Worm (Caenorhabditis elegans) whole organism, early embryonic: ENCODE results near the gene nstp-8.

Experiments used
- ama-1 ChIP-seq: fragments of 150-350 bp; optimal IDR thresholded peaks from 2 replicates; lab custom pipeline; 2014
- flt-1 ChIP-seq: fragments of 200-800 bp; sonication (Bioruptor generic); IDR thresholded peaks from 2 replicates; pipeline ENCODE4 v1.3.6; 2022; ENCODE audit warnings: missing genetic modification characterization, missing compliant biosample characterization
- hmbx-1 ChIP-seq: sonication (generic microtip); optimal IDR thresholded peaks from 2 replicates; lab custom pipeline; 2016; ENCODE audit warnings: mild to moderate bottlenecking, missing genetic modification characterization, missing compliant biosample characterization
- hmg-4 ChIP-seq: fragments of 200-800 bp; sonication (Bioruptor generic); optimal IDR thresholded peaks from 2 replicates; lab custom pipeline; 2018; ENCODE audit warnings: mild to moderate bottlenecking, missing genetic modification characterization, missing compliant biosample characterization
- sea-1 ChIP-seq: fragments of 200-800 bp; sonication (Bioruptor generic); conservative IDR thresholded peaks from 2 replicates; pipeline ENCODE4 v1.3.6; 2022; ENCODE audit warnings: missing genetic modification characterization, missing compliant biosample characterization
- tbx-37 ChIP-seq: fragments of 200-800 bp; sonication (Bioruptor generic); conservative IDR thresholded peaks from 2 replicates; pipeline ENCODE4 v1.3.6; 2022; ENCODE audit warnings: missing genetic modification reagents, missing genetic modification characterization, missing compliant biosample characterization
- tra-4 ChIP-seq: sonication (generic microtip); optimal IDR thresholded peaks from 2 replicates; lab custom pipeline; 2017; ENCODE audit warnings: missing genetic modification characterization, missing compliant biosample characterization

ce11 chrV:2230912-2231311 is 15.5 kb downstream of the nstp-8 start, which contains the start of gene nhr-134:
- TF ChIP-seq tbx-37 (GFP tag; lab: Robert Waterston, UW) (no peak), ama-1 (lab: Kevin White, UChicago) (no peak), hmg-4 (GFP tag; lab: Kevin White, UChicago) (no peak), hmbx-1 (no peak), sea-1 (GFP tag; lab: Robert Waterston, UW) (no peak), flt-1 (GFP tag; lab: Robert Waterston, UW) (no peak), tra-4 (no peak)
